Worm (Caenorhabditis elegans): ENCODE measurements around the gene fbxa-164.

- TF ChIP-seq dao-5 (tag; optimal IDR thresholded peaks at IDR 0.05) (no peak), W03F9.2 (tag; optimal IDR thresholded peaks at IDR 0.05) (no peak), him-1 (tag; optimal IDR thresholded peaks at IDR 0.05) (no peak)
Measured at ce11 chrII:1663516-1663915, 49.6 kb upstream of the fbxa-164 start, which contains the start of gene duxl-1.

Measured in whole organism, L4/young adult.